Fruit fly (Drosophila melanogaster) whole organism, pupa: ENCODE measurements around the gene CG44406.

Source experiments
- CG12605 ChIP-seq: fragments of 200-800 bp; sonication (Bioruptor generic); IDR thresholded peaks from 2 replicates; pipeline ENCODE4 v1.3.6; 2022; ENCODE audit warnings: missing biosample characterization, missing genetic modification characterization
- CG13204 ChIP-seq: fragments of 200-800 bp; sonication (Bioruptor generic); optimal IDR thresholded peaks from 2 replicates; lab custom pipeline; 2018; ENCODE audit warnings: missing biosample characterization, mild to moderate bottlenecking, missing genetic modification characterization, moderate library complexity
- CG14655 ChIP-seq: fragments of 200-800 bp; sonication (Bioruptor generic); optimal IDR thresholded peaks from 3 replicates; lab custom pipeline; 2017; ENCODE audit warnings: mild to moderate bottlenecking, missing biosample characterization, missing genetic modification reagents, missing genetic modification characterization
- CG17806 ChIP-seq: fragments of 200-800 bp; sonication (Bioruptor generic); optimal IDR thresholded peaks from 2 replicates; lab custom pipeline; 2018; ENCODE audit warnings: missing biosample characterization, mild to moderate bottlenecking, missing genetic modification characterization, moderate library complexity
- CG32121 ChIP-seq: fragments of 200-800 bp; sonication (Bioruptor generic); IDR thresholded peaks from 2 replicates; pipeline ENCODE4 v1.3.6; 2022; ENCODE audit warnings: missing biosample characterization, missing genetic modification characterization
- CG4496 ChIP-seq: fragments of 200-800 bp; sonication (Bioruptor generic); IDR thresholded peaks from 3 replicates; pipeline ENCODE4 v1.3.6; 2022; ENCODE audit warnings: missing biosample characterization, missing genetic modification characterization
- CG8159 ChIP-seq: fragments of 200-800 bp; sonication (Bioruptor generic); optimal IDR thresholded peaks from 3 replicates; lab custom pipeline; 2018; ENCODE audit warnings: missing biosample characterization, mild to moderate bottlenecking, missing genetic modification characterization, moderate library complexity
- CG9948 ChIP-seq: fragments of 200-800 bp; sonication (Bioruptor generic); optimal IDR thresholded peaks from 2 replicates; lab custom pipeline; 2018; ENCODE audit warnings: missing biosample characterization, mild to moderate bottlenecking, missing genetic modification characterization, moderate library complexity
- Ets98B ChIP-seq: fragments of 200-800 bp; sonication (Bioruptor generic); IDR thresholded peaks from 2 replicates; pipeline ENCODE4 v1.3.6; 2022; ENCODE audit warnings: missing biosample characterization, missing genetic modification characterization
- Pif1A ChIP-seq: fragments of 200-800 bp; sonication (Bioruptor generic); optimal IDR thresholded peaks from 3 replicates; lab custom pipeline; 2016; ENCODE audit warnings: missing biosample characterization, missing genetic modification characterization
- Snoo ChIP-seq: fragments of 200-800 bp; sonication (Bioruptor generic); optimal IDR thresholded peaks from 3 replicates; lab custom pipeline; 2017; ENCODE audit warnings: missing biosample characterization, mild to moderate bottlenecking, missing genetic modification characterization, inconsistent platforms
- gl ChIP-seq: fragments of 200-800 bp; sonication (Bioruptor generic); optimal IDR thresholded peaks from 2 replicates; lab custom pipeline; 2018; ENCODE audit warnings: missing biosample characterization, mild to moderate bottlenecking, missing genetic modification characterization
- rn ChIP-seq: fragments of 200-800 bp; sonication (Bioruptor generic); IDR thresholded peaks from 2 replicates; pipeline ENCODE4 v1.3.6; 2022; ENCODE audit warnings: missing biosample characterization, missing genetic modification characterization

dm6 chr2L:17027503-17027902 lies 45.4 kb upstream of the CG44406 start:
- no peak for TF ChIP-seq gl (tag; lab: Kevin White, UChicago)
- TF ChIP-seq CG17806 (tag; lab: Kevin White, UChicago): no peak
- no peak for TF ChIP-seq rn (GFP tag; lab: Robert Waterston, UW)
- no peak for TF ChIP-seq CG14655 (GFP tag; lab: Kevin White, UChicago)
- no peak for TF ChIP-seq Pif1A (GFP tag; lab: Kevin White, UChicago)
- no peak for TF ChIP-seq CG32121 (GFP tag; lab: Robert Waterston, UW)
- TF ChIP-seq CG13204 (GFP tag; lab: Kevin White, UChicago): no peak
- TF ChIP-seq CG9948 (tag; lab: Kevin White, UChicago): no peak
- peak; percentile 30 for TF ChIP-seq CG8159
- TF ChIP-seq Ets98B: no peak
- no peak for TF ChIP-seq CG4496
- TF ChIP-seq CG12605: no peak
- TF ChIP-seq Snoo (tag; lab: Kevin White, UChicago): no peak
